Fruit fly (Drosophila melanogaster) whole organism, pupa: ENCODE data around the gene Gcna.

Experiments
- CG13204 ChIP-seq: fragments of 200-800 bp; sonication (Bioruptor generic); optimal IDR thresholded peaks from 2 replicates; lab custom pipeline; 2018; ENCODE audit warnings: missing biosample characterization, mild to moderate bottlenecking, missing genetic modification characterization, moderate library complexity
- CG14655 ChIP-seq: fragments of 200-800 bp; sonication (Bioruptor generic); optimal IDR thresholded peaks from 3 replicates; lab custom pipeline; 2017; ENCODE audit warnings: mild to moderate bottlenecking, missing biosample characterization, missing genetic modification reagents, missing genetic modification characterization
- CG17806 ChIP-seq: fragments of 200-800 bp; sonication (Bioruptor generic); optimal IDR thresholded peaks from 2 replicates; lab custom pipeline; 2018; ENCODE audit warnings: missing biosample characterization, mild to moderate bottlenecking, missing genetic modification characterization, moderate library complexity
- CG4496 ChIP-seq: fragments of 200-800 bp; sonication (Bioruptor generic); IDR thresholded peaks from 3 replicates; pipeline ENCODE4 v1.3.6; 2022; ENCODE audit warnings: missing biosample characterization, missing genetic modification characterization
- CG8301 ChIP-seq: fragments of 200-800 bp; sonication (Bioruptor generic); optimal IDR thresholded peaks from 2 replicates; lab custom pipeline; 2018; ENCODE audit warnings: missing biosample characterization, mild to moderate bottlenecking, missing genetic modification characterization
- CG9948 ChIP-seq: fragments of 200-800 bp; sonication (Bioruptor generic); optimal IDR thresholded peaks from 2 replicates; lab custom pipeline; 2018; ENCODE audit warnings: missing biosample characterization, mild to moderate bottlenecking, missing genetic modification characterization, moderate library complexity
- D1 ChIP-seq: fragments of 200-800 bp; sonication (Bioruptor generic); optimal IDR thresholded peaks from 2 replicates; lab custom pipeline; 2018; ENCODE audit warnings: missing biosample characterization, mild to moderate bottlenecking, missing genetic modification characterization, moderate library complexity
- EcR ChIP-seq: fragments of 200-800 bp; sonication (Bioruptor generic); optimal IDR thresholded peaks from 3 replicates; lab custom pipeline; 2019; ENCODE audit warnings: missing biosample characterization, missing genetic modification characterization, mild to moderate bottlenecking, moderate library complexity, missing genetic modification reagents
- Ets98B ChIP-seq: fragments of 200-800 bp; sonication (Bioruptor generic); IDR thresholded peaks from 2 replicates; pipeline ENCODE4 v1.3.6; 2022; ENCODE audit warnings: missing biosample characterization, missing genetic modification characterization
- Pif1B ChIP-seq: fragments of 200-800 bp; sonication (Bioruptor generic); optimal IDR thresholded peaks from 3 replicates; lab custom pipeline; 2016; ENCODE audit warnings: missing biosample characterization, missing genetic modification characterization
- Snoo ChIP-seq: fragments of 200-800 bp; sonication (Bioruptor generic); optimal IDR thresholded peaks from 3 replicates; lab custom pipeline; 2017; ENCODE audit warnings: missing biosample characterization, mild to moderate bottlenecking, missing genetic modification characterization, inconsistent platforms
- gl ChIP-seq: fragments of 200-800 bp; sonication (Bioruptor generic); optimal IDR thresholded peaks from 2 replicates; lab custom pipeline; 2018; ENCODE audit warnings: missing biosample characterization, mild to moderate bottlenecking, missing genetic modification characterization
- rn ChIP-seq: fragments of 200-800 bp; sonication (Bioruptor generic); IDR thresholded peaks from 2 replicates; pipeline ENCODE4 v1.3.6; 2022; ENCODE audit warnings: missing biosample characterization, missing genetic modification characterization

dm6 chrX:1828097-1828496, 37.5 kb downstream of the Gcna start:
- TF ChIP-seq CG17806, result no peak
- TF ChIP-seq Ets98B (GFP tag; lab: Robert Waterston, UW), result no peak
- no peak for TF ChIP-seq D1 (tag; lab: Kevin White, UChicago)
- peak; percentile 90 for TF ChIP-seq EcR (GFP tag; lab: Kevin White, UChicago)
- TF ChIP-seq CG8301 (tag; lab: Kevin White, UChicago), result no peak
- peak; percentile 3 for TF ChIP-seq CG14655 (GFP tag; lab: Kevin White, UChicago)
- TF ChIP-seq CG9948 (tag; lab: Kevin White, UChicago), result no peak
- TF ChIP-seq CG4496 (GFP tag; lab: Robert Waterston, UW), result no peak
- no peak for TF ChIP-seq gl
- no peak for TF ChIP-seq rn
- TF ChIP-seq Pif1B (GFP tag; lab: Kevin White, UChicago), result no peak
- TF ChIP-seq CG13204 (GFP tag; lab: Kevin White, UChicago), result no peak
- no peak for TF ChIP-seq Snoo (tag; lab: Kevin White, UChicago)
